Worm (Caenorhabditis elegans) whole organism, late embryonic: ENCODE measurements around the gene cec-2.

ENCODE experiments used
- F13H6.1 ChIP-seq: sonication (generic microtip); optimal IDR thresholded peaks from 2 replicates; lab custom pipeline; 2016; ENCODE audit warnings: missing genetic modification characterization, missing compliant biosample characterization
- K02D7.2 ChIP-seq: sonication (generic microtip); optimal IDR thresholded peaks from 2 replicates; lab custom pipeline; 2017; ENCODE audit warnings: mild to moderate bottlenecking, missing genetic modification characterization, missing compliant biosample characterization
- T23F11.4 ChIP-seq: fragments of 200-800 bp; sonication (Bioruptor generic); optimal IDR thresholded peaks from 2 replicates; lab custom pipeline; 2018; ENCODE audit warnings: mild to moderate bottlenecking, missing genetic modification characterization, missing compliant biosample characterization
- ceh-31 ChIP-seq: sonication (generic microtip); optimal IDR thresholded peaks from 2 replicates; lab custom pipeline; 2016; ENCODE audit warnings: missing genetic modification characterization, missing compliant biosample characterization
- ceh-34 ChIP-seq: sonication (generic microtip); optimal IDR thresholded peaks from 2 replicates; lab custom pipeline; 2016; ENCODE audit warnings: mild to moderate bottlenecking, missing genetic modification characterization, missing compliant biosample characterization
- ceh-45 ChIP-seq: fragments of 200-800 bp; sonication (Bioruptor generic); IDR thresholded peaks from 2 replicates; pipeline ENCODE4 v1.3.6; 2022; ENCODE audit warnings: missing genetic modification reagents, missing genetic modification characterization, missing compliant biosample characterization
- ceh-48 ChIP-seq: sonication (generic microtip); optimal IDR thresholded peaks from 2 replicates; lab custom pipeline; 2016; ENCODE audit warnings: missing genetic modification characterization, inconsistent platforms, missing compliant biosample characterization
- ceh-6 ChIP-seq: fragments of 200-800 bp; sonication (Bioruptor generic); optimal IDR thresholded peaks from 2 replicates; lab custom pipeline; 2018; ENCODE audit warnings: mild to moderate bottlenecking, missing genetic modification characterization, missing compliant biosample characterization
- dve-1 ChIP-seq: sonication (generic microtip); optimal IDR thresholded peaks from 2 replicates; lab custom pipeline; 2017; ENCODE audit warnings: antibody characterized with exemption, mild to moderate bottlenecking, missing genetic modification characterization, missing compliant biosample characterization
- elt-2 ChIP-seq: sonication (generic microtip); optimal IDR thresholded peaks from 2 replicates; lab custom pipeline; 2016; ENCODE audit warnings: missing genetic modification reagents, missing genetic modification characterization, missing compliant biosample characterization
- elt-4 ChIP-seq: sonication (generic microtip); optimal IDR thresholded peaks from 2 replicates; lab custom pipeline; 2016; ENCODE audit warnings: missing genetic modification characterization, missing compliant biosample characterization
- ets-4 ChIP-seq: sonication (generic microtip); optimal IDR thresholded peaks from 2 replicates; lab custom pipeline; 2016; ENCODE audit warnings: missing genetic modification characterization, missing compliant biosample characterization
- fax-1 ChIP-seq: sonication (generic microtip); optimal IDR thresholded peaks from 2 replicates; lab custom pipeline; 2016; ENCODE audit warnings: missing genotype, missing genetic modification characterization, missing compliant biosample characterization
- fkh-10 ChIP-seq: fragments of 150-350 bp; optimal IDR thresholded peaks from 2 replicates; lab custom pipeline; 2014; ENCODE audit warnings: missing biosample characterization, missing genetic modification reagents, missing genetic modification characterization
- fkh-6 ChIP-seq: sonication (generic microtip); optimal IDR thresholded peaks from 2 replicates; lab custom pipeline; 2016; ENCODE audit warnings: missing genetic modification characterization, missing compliant biosample characterization
- gmeb-2 ChIP-seq: sonication (generic microtip); optimal IDR thresholded peaks from 2 replicates; lab custom pipeline; 2016; ENCODE audit warnings: missing genetic modification characterization, inconsistent platforms, missing compliant biosample characterization
- hlh-15 ChIP-seq: sonication (generic microtip); optimal IDR thresholded peaks from 2 replicates; lab custom pipeline; 2016; ENCODE audit warnings: missing genetic modification characterization, missing compliant biosample characterization
- hlh-6 ChIP-seq: sonication (generic microtip); optimal IDR thresholded peaks from 2 replicates; lab custom pipeline; 2016; ENCODE audit warnings: missing genotype, missing genetic modification characterization, missing compliant biosample characterization
- mec-3 ChIP-seq: sonication (generic microtip); optimal IDR thresholded peaks from 2 replicates; lab custom pipeline; 2016; ENCODE audit warnings: borderline replicate concordance, missing genetic modification characterization, missing compliant biosample characterization
- nfya-1 ChIP-seq: sonication (generic microtip); optimal IDR thresholded peaks from 2 replicates; lab custom pipeline; 2017; ENCODE audit warnings: missing genetic modification characterization, mild to moderate bottlenecking, missing compliant biosample characterization, antibody characterized with exemption, moderate library complexity
- nhr-232 ChIP-seq: sonication (generic microtip); optimal IDR thresholded peaks from 2 replicates; lab custom pipeline; 2016; ENCODE audit warnings: missing genetic modification characterization, missing compliant biosample characterization
- npax-4 ChIP-seq: sonication (generic microtip); optimal IDR thresholded peaks from 2 replicates; lab custom pipeline; 2016; ENCODE audit warnings: missing genetic modification characterization, missing compliant biosample characterization
- odd-2 ChIP-seq: sonication (generic microtip); optimal IDR thresholded peaks from 2 replicates; lab custom pipeline; 2017; ENCODE audit warnings: antibody characterized with exemption, mild to moderate bottlenecking, missing genetic modification characterization, missing compliant biosample characterization
- pag-3 ChIP-seq: sonication (generic microtip); optimal IDR thresholded peaks from 2 replicates; lab custom pipeline; 2016; ENCODE audit warnings: missing compliant biosample characterization, missing genetic modification characterization, borderline replicate concordance
- pat-9 ChIP-seq: fragments of 200-800 bp; sonication (Bioruptor generic); optimal IDR thresholded peaks from 2 replicates; lab custom pipeline; 2018; ENCODE audit warnings: mild to moderate bottlenecking, missing genetic modification characterization, moderate library complexity, missing compliant biosample characterization
- pha-2 ChIP-seq: sonication (generic microtip); optimal IDR thresholded peaks from 2 replicates; lab custom pipeline; 2017; ENCODE audit warnings: mild to moderate bottlenecking, missing genetic modification characterization, missing compliant biosample characterization
- ref-2 ChIP-seq: sonication (generic microtip); optimal IDR thresholded peaks from 2 replicates; lab custom pipeline; 2016; ENCODE audit warnings: missing genetic modification characterization, missing compliant biosample characterization
- rnt-1 ChIP-seq: sonication (generic microtip); optimal IDR thresholded peaks from 2 replicates; lab custom pipeline; 2016; ENCODE audit warnings: missing genetic modification characterization, missing compliant biosample characterization
- sox-2 ChIP-seq: fragments of 200-800 bp; sonication (Bioruptor generic); IDR thresholded peaks from 2 replicates; pipeline ENCODE4 v1.3.6; 2022; ENCODE audit warnings: missing genetic modification reagents, missing genetic modification characterization, missing compliant biosample characterization
- sox-4 ChIP-seq: sonication (generic microtip); optimal IDR thresholded peaks from 2 replicates; lab custom pipeline; 2017; ENCODE audit warnings: mild to moderate bottlenecking, missing genetic modification characterization, inconsistent platforms, missing compliant biosample characterization
- tbx-7 ChIP-seq: sonication (generic microtip); optimal IDR thresholded peaks from 2 replicates; lab custom pipeline; 2016; ENCODE audit warnings: missing genotype, missing genetic modification characterization, missing compliant biosample characterization
- unc-86 ChIP-seq: sonication (generic microtip); optimal IDR thresholded peaks from 2 replicates; lab custom pipeline; 2016; ENCODE audit warnings: missing genetic modification characterization, missing compliant biosample characterization

The cec-2 gene

ce11 chrIV:1127852-1128251 lies 42.7 kb upstream of the cec-2 start:
- TF ChIP-seq ceh-31 (tag; lab: Kevin White, UChicago) (no peak), ceh-48 (no peak), gmeb-2 (no peak), elt-4 (tag; lab: Kevin White, UChicago) (no peak), fkh-6 (tag; lab: Kevin White, UChicago) (no peak), pag-3 (tag; lab: Kevin White, UChicago) (no peak), fax-1 (no peak), rnt-1 (tag; lab: Kevin White, UChicago) (no peak), odd-2 (no peak), nfya-1 (tag; lab: Kevin White, UChicago) (no peak), elt-2 (no peak), F13H6.1 (tag; lab: Kevin White, UChicago) (no peak), ref-2 (tag; lab: Kevin White, UChicago) (no peak), ceh-6 (GFP tag; lab: Kevin White, UChicago) (no peak), pat-9 (tag; lab: Kevin White, UChicago) (no peak), mec-3 (tag; lab: Kevin White, UChicago) (no peak), pha-2 (tag; lab: Kevin White, UChicago) (no peak)

- TF ChIP-seq unc-86 (tag; lab: Kevin White, UChicago): no peak
- TF ChIP-seq mec-3 (tag; lab: Kevin White, UChicago): no peak
- no peak for TF ChIP-seq elt-4 (tag; lab: Kevin White, UChicago)
- no peak for TF ChIP-seq dve-1 (tag; lab: Kevin White, UChicago)
Observed at ce11 chrIV:1136658-1137057, 33.9 kb upstream of the cec-2 start, which contains the start of gene C44B12.6. C44B12.6 (minus strand) TSS chrIV:1136758.

ce11 chrIV:1147594-1147993 lies 22.9 kb upstream of the cec-2 start:
- TF ChIP-seq elt-2 (peak; percentile 79), sox-2 (GFP tag; lab: Robert Waterston, UW) (no peak)

DNA sequence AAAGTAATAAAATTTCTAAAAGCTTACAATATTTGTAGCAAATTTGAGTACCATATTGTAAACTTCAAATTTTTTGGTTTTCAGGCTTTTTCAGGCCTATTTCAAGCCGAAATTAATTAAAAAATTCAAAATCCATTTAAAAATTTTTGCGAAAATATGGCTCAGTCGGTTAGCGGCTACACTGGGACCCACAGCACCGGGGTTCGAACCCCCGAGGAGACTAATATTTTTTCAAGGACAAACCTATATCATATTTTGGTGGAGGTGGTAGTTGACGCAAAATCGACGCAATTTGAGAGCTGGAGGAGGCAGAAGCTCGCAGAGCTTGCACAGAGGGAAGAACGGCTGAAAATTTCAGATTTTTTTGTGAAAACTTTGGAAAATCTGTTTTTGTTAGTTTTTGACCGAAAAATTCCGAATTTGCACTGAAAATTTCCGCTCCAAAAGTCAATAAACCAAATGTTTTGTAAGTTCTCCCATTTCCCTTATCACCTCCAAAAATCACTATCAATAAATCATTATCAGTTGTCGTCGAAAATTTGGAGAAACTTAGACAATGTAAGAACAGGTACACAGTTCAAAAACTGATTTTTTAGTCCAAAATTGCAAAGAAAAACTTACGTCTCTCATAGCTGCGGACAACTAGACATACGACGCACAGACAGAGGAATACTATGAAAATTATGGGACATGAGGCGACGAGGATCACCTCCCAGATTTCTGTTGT lies 21.9 kb upstream of the cec-2 start:
- no peak for TF ChIP-seq K02D7.2 (tag; lab: Kevin White, UChicago)
- TF ChIP-seq elt-2: peak; percentile 61
- no peak for TF ChIP-seq unc-86 (tag; lab: Kevin White, UChicago)
- TF ChIP-seq npax-4: no peak
- no peak for TF ChIP-seq ceh-45 (GFP tag; lab: Robert Waterston, UW)
- no peak for TF ChIP-seq nhr-232 (tag; lab: Kevin White, UChicago)
- no peak for TF ChIP-seq pag-3 (tag; lab: Kevin White, UChicago)

DNA sequence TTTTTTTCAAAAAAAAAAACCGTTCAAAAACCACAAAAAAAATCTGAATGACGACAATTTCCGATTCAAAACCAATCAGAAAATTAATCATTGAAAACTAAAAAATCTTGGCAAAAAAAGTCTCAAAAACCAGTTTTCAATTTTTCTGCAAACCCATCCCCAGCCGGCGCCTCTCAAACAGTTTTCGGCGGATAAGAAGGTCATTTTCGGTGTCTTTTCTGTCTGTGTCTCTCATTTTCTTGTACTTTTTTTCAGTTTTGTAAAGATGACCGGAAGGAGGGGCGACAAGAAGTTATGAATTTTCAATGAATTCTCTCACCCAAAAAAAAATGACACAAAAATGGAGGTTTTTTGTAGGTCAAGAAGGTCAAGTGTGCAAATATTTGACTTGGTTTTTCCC lies 15.3 kb upstream of the cec-2 start:
- TF ChIP-seq pag-3 (tag; lab: Kevin White, UChicago) (no peak), gmeb-2 (no peak), ets-4 (tag; lab: Kevin White, UChicago) (no peak), T23F11.4 (GFP tag; lab: Kevin White, UChicago) (no peak), ceh-34 (tag; lab: Kevin White, UChicago) (no peak), fkh-6 (tag; lab: Kevin White, UChicago) (no peak), F13H6.1 (tag; lab: Kevin White, UChicago) (no peak), sox-4 (tag; lab: Kevin White, UChicago) (no peak), rnt-1 (tag; lab: Kevin White, UChicago) (no peak), hlh-6 (tag; lab: Kevin White, UChicago) (no peak), fkh-10 (GFP tag; lab: Kevin White, UChicago) (no peak), hlh-15 (no peak), nhr-232 (tag; lab: Kevin White, UChicago) (no peak), pha-2 (tag; lab: Kevin White, UChicago) (no peak), elt-2 (no peak), tbx-7 (no peak)
